Worm (Caenorhabditis elegans) whole organism, L1 larva: ENCODE data around the gene F59A1.13.

Source experiments
- C16A3.4 ChIP-seq: fragments of 150-350 bp; optimal IDR thresholded peaks from 2 replicates; lab custom pipeline; 2014; ENCODE audit warnings: missing biosample characterization, missing genetic modification characterization
- F16B12.6 ChIP-seq: fragments of 150-350 bp; optimal IDR thresholded peaks from 2 replicates; lab custom pipeline; 2014; ENCODE audit warnings: missing biosample characterization, missing genetic modification characterization
- aha-1 ChIP-seq: fragments of 150-350 bp; optimal IDR thresholded peaks from 2 replicates; lab custom pipeline; 2014; ENCODE audit warnings: missing biosample characterization, missing genetic modification characterization
- alr-1 ChIP-seq: fragments of 200-800 bp; sonication (Bioruptor generic); optimal IDR thresholded peaks from 2 replicates; lab custom pipeline; 2018; ENCODE audit warnings: borderline replicate concordance, mild to moderate bottlenecking, missing genetic modification characterization, missing compliant biosample characterization
- ama-1 ChIP-seq: fragments of 150-350 bp; optimal IDR thresholded peaks from 2 replicates; lab custom pipeline; 2014
- ceh-8 ChIP-seq: fragments of 200-800 bp; sonication (Bioruptor generic); optimal IDR thresholded peaks from 2 replicates; lab custom pipeline; 2018; ENCODE audit warnings: mild to moderate bottlenecking, missing genetic modification characterization, moderate library complexity, missing compliant biosample characterization
- ceh-82 ChIP-seq, 3 experiments: fragments of 150-350 bp in 1 of 3; sonication (generic microtip) in 2 of 3; optimal IDR thresholded peaks; 2 replicates each; lab custom pipeline; 2014 to 2017; ENCODE audit warnings: missing biosample characterization in 3 of 3, missing genetic modification characterization in 3 of 3
- ceh-88 ChIP-seq: fragments of 200-800 bp; sonication (Bioruptor generic); IDR thresholded peaks from 2 replicates; pipeline ENCODE4 v1.3.6; 2022; ENCODE audit warnings: missing genetic modification characterization, missing compliant biosample characterization
- ceh-90 ChIP-seq: sonication (generic microtip); optimal IDR thresholded peaks from 2 replicates; lab custom pipeline; 2016; ENCODE audit warnings: missing genetic modification characterization, missing compliant biosample characterization
- dpl-1 ChIP-seq, 3 experiments: fragments of 150-350 bp in 2 of 3; sonication (generic microtip) in 1 of 3; optimal IDR thresholded peaks; 2 replicates each; lab custom pipeline; 2014 to 2017; ENCODE audit warnings: missing biosample characterization in 3 of 3, missing genetic modification characterization in 3 of 3, missing genetic modification reagents in 3 of 3
- dsc-1 ChIP-seq: sonication (generic microtip); optimal IDR thresholded peaks from 2 replicates; lab custom pipeline; 2016; ENCODE audit warnings: mild to moderate bottlenecking, missing genetic modification characterization, missing compliant biosample characterization
- egl-13 ChIP-seq: sonication (generic microtip); optimal IDR thresholded peaks from 2 replicates; lab custom pipeline; 2016; ENCODE audit warnings: missing genotype, missing genetic modification reagents, missing genetic modification characterization, missing compliant biosample characterization
- elt-2 ChIP-seq: sonication (generic microtip); optimal IDR thresholded peaks from 2 replicates; lab custom pipeline; 2016; ENCODE audit warnings: missing genetic modification characterization, mild to moderate bottlenecking, inconsistent platforms, missing compliant biosample characterization, missing genetic modification reagents
- elt-3 ChIP-seq, 6 experiments: fragments of 150-350 bp in 1 of 6; sonication (generic microtip); optimal IDR thresholded peaks; 2 replicates each; lab custom pipeline; 2017 to 2018; ENCODE audit warnings: missing biosample characterization in 6 of 6, missing genetic modification characterization in 6 of 6, inconsistent platforms in 1 of 6
- fkh-10 ChIP-seq: sonication (generic microtip); optimal IDR thresholded peaks from 2 replicates; lab custom pipeline; 2017; ENCODE audit warnings: missing biosample characterization, missing genetic modification reagents, missing genetic modification characterization
- fkh-8 ChIP-seq: sonication (generic microtip); optimal IDR thresholded peaks from 2 replicates; lab custom pipeline; 2016; ENCODE audit warnings: mild to moderate bottlenecking, missing genetic modification characterization, missing compliant biosample characterization
- fos-1 ChIP-seq: fragments of 150-350 bp; optimal IDR thresholded peaks from 2 replicates; lab custom pipeline; 2014; ENCODE audit warnings: missing biosample characterization, missing genetic modification characterization
- grh-1 ChIP-seq: fragments of 200-800 bp; sonication (Bioruptor generic); IDR thresholded peaks from 2 replicates; pipeline ENCODE4 v1.3.6; 2022; ENCODE audit warnings: missing genetic modification reagents, missing genetic modification characterization, missing compliant biosample characterization
- jun-1 ChIP-seq: fragments of 150-350 bp; optimal IDR thresholded peaks from 2 replicates; lab custom pipeline; 2014; ENCODE audit warnings: missing biosample characterization, missing genetic modification reagents, missing genetic modification characterization
- lin-15B ChIP-seq: fragments of 150-350 bp; sonication (generic microtip); optimal IDR thresholded peaks from 3 replicates; lab custom pipeline; 2014; ENCODE audit warnings: missing biosample characterization, missing genetic modification characterization
- nhr-237 ChIP-seq: fragments of 150-350 bp; optimal IDR thresholded peaks from 2 replicates; lab custom pipeline; 2014; ENCODE audit warnings: missing biosample characterization, missing genetic modification characterization
- nhr-28 ChIP-seq: fragments of 150-350 bp; optimal IDR thresholded peaks from 2 replicates; lab custom pipeline; 2014; ENCODE audit warnings: missing biosample characterization, missing genetic modification characterization
- nhr-77 ChIP-seq: fragments of 150-350 bp; optimal IDR thresholded peaks from 2 replicates; lab custom pipeline; 2014; ENCODE audit warnings: missing biosample characterization, missing genetic modification characterization
- nhr-90 ChIP-seq: sonication (generic microtip); optimal IDR thresholded peaks from 2 replicates; lab custom pipeline; 2016; ENCODE audit warnings: mild to moderate bottlenecking, missing genetic modification characterization, missing compliant biosample characterization; ENCODE audit not compliant: poor library complexity
- pag-3 ChIP-seq: sonication (generic microtip); optimal IDR thresholded peaks from 2 replicates; lab custom pipeline; 2017; ENCODE audit warnings: missing genetic modification characterization, mild to moderate bottlenecking, missing compliant biosample characterization, antibody characterized with exemption, borderline replicate concordance; ENCODE audit not compliant: insufficient read depth
- pax-3 ChIP-seq: fragments of 200-800 bp; sonication (Bioruptor generic); optimal IDR thresholded peaks from 2 replicates; lab custom pipeline; 2018; ENCODE audit warnings: mild to moderate bottlenecking, missing genetic modification characterization, moderate library complexity, missing compliant biosample characterization
- pqm-1 ChIP-seq: sonication (generic microtip); optimal IDR thresholded peaks from 3 replicates; lab custom pipeline; 2017; ENCODE audit warnings: missing biosample characterization, missing genetic modification characterization
- rnt-1 ChIP-seq: sonication (generic microtip); optimal IDR thresholded peaks from 2 replicates; lab custom pipeline; 2016; ENCODE audit warnings: mild to moderate bottlenecking, missing genetic modification characterization, moderate library complexity, missing compliant biosample characterization
- skn-1 ChIP-seq: fragments of 150-350 bp; optimal IDR thresholded peaks from 2 replicates; lab custom pipeline; 2014; ENCODE audit warnings: missing biosample characterization, missing genetic modification characterization
- snpc-4 ChIP-seq: fragments of 150-350 bp; optimal IDR thresholded peaks from 2 replicates; lab custom pipeline; 2014; ENCODE audit warnings: missing biosample characterization, missing genetic modification characterization
- sptf-1 ChIP-seq: fragments of 150-350 bp; optimal IDR thresholded peaks from 2 replicates; lab custom pipeline; 2014; ENCODE audit warnings: missing biosample characterization, missing genetic modification characterization
- sup-37 ChIP-seq: fragments of 200-800 bp; sonication (Bioruptor generic); optimal IDR thresholded peaks from 2 replicates; lab custom pipeline; 2018; ENCODE audit warnings: mild to moderate bottlenecking, missing genetic modification characterization, missing compliant biosample characterization
- tbx-2 ChIP-seq: sonication (generic microtip); optimal IDR thresholded peaks from 2 replicates; lab custom pipeline; 2016; ENCODE audit warnings: missing genetic modification characterization, missing compliant biosample characterization
- tlp-1 ChIP-seq: fragments of 150-350 bp; optimal IDR thresholded peaks from 2 replicates; lab custom pipeline; 2014; ENCODE audit warnings: missing biosample characterization, missing genetic modification characterization
- unc-30 ChIP-seq: sonication (generic microtip); optimal IDR thresholded peaks from 2 replicates; lab custom pipeline; 2017; ENCODE audit warnings: missing biosample characterization, missing genetic modification characterization
- unc-62 ChIP-seq: fragments of 150-350 bp; optimal IDR thresholded peaks from 2 replicates; lab custom pipeline; 2014; ENCODE audit warnings: missing biosample characterization, missing genetic modification reagents, missing genetic modification characterization
- unc-86 ChIP-seq: sonication (generic microtip); optimal IDR thresholded peaks from 2 replicates; lab custom pipeline; 2016; ENCODE audit warnings: missing genetic modification characterization, missing compliant biosample characterization
- vab-15 ChIP-seq: sonication (generic microtip); optimal IDR thresholded peaks from 2 replicates; lab custom pipeline; 2017; ENCODE audit warnings: missing genotype, mild to moderate bottlenecking, missing genetic modification characterization, missing compliant biosample characterization
- zag-1 ChIP-seq: fragments of 150-350 bp; optimal IDR thresholded peaks from 2 replicates; lab custom pipeline; 2014; ENCODE audit warnings: missing biosample characterization, missing genetic modification characterization

Gene F59A1.13

ce11 chrV:17718647-17719046 lies 27.8 kb upstream of the F59A1.13 start, which contains the start of gene str-77:
Gene str-77, plus strand, starts transcription at chrV:17718947.
- no peak for TF ChIP-seq tbx-2 (tag; lab: Kevin White, UChicago)
- TF ChIP-seq unc-62 (GFP tag; lab: Kevin White, UChicago) = no peak
- no peak for TF ChIP-seq nhr-237 (tag; lab: Kevin White, UChicago)
- no peak for TF ChIP-seq rnt-1 (tag; lab: Kevin White, UChicago)
- TF ChIP-seq unc-86 (tag; lab: Kevin White, UChicago) = no peak
- no peak for TF ChIP-seq vab-15 (tag; lab: Kevin White, UChicago)
- TF ChIP-seq ama-1 (lab: Kevin White, UChicago) = no peak
- no peak for TF ChIP-seq grh-1 (GFP tag; lab: Robert Waterston, UW)
- TF ChIP-seq unc-30 = no peak
- TF ChIP-seq, all 84 proteins: peak for 0

- TF ChIP-seq fos-1 (tag; lab: Kevin White, UChicago) (no peak), ceh-8 (no peak), fkh-8 (tag; lab: Kevin White, UChicago) (no peak), skn-1 (tag; lab: Kevin White, UChicago) (no peak), pqm-1 (tag; lab: Kevin White, UChicago) (peak; percentile 95), tlp-1 (tag; lab: Kevin White, UChicago) (peak; percentile 40), C16A3.4 (tag; lab: Kevin White, UChicago) (no peak), nhr-90 (no peak), nhr-77 (tag; lab: Kevin White, UChicago) (no peak), alr-1 (no peak), unc-62 (GFP tag; lab: Kevin White, UChicago) (no peak), fkh-10 (GFP tag; lab: Kevin White, UChicago) (no peak), elt-2 (tag; lab: Kevin White, UChicago) (peak; percentile 96), lin-15B (tag; lab: Kevin White, UChicago) (no peak), F16B12.6 (tag; lab: Kevin White, UChicago) (no peak), jun-1 (tag; lab: Kevin White, UChicago) (peak; percentile 49), pax-3 (no peak), ceh-88 (no peak), nhr-28 (no peak), ceh-82 (tag; optimal IDR thresholded peaks at IDR 0.05; lab: Kevin White, UChicago) (no peak), zag-1 (tag; lab: Kevin White, UChicago) (no peak), sptf-1 (tag; lab: Kevin White, UChicago) (no peak), ama-1 (lab: Kevin White, UChicago) (no peak), dsc-1 (no peak), unc-86 (tag; lab: Kevin White, UChicago) (no peak), elt-3 (tag; optimal IDR thresholded peaks at IDR 0.05; lab: Kevin White, UChicago) (peak in 1 of 6 experiments; percentile 63), vab-15 (tag; lab: Kevin White, UChicago) (no peak), dpl-1 (GFP tag; optimal IDR thresholded peaks at IDR 0.05; lab: Kevin White, UChicago) (no peak)
These were observed 23.5 kb upstream of the F59A1.13 start, which contains the start of gene twk-33 for ce11 chrV:17714330-17714729. Gene twk-33, minus strand, starts transcription at chrV:17714377.

DNA sequence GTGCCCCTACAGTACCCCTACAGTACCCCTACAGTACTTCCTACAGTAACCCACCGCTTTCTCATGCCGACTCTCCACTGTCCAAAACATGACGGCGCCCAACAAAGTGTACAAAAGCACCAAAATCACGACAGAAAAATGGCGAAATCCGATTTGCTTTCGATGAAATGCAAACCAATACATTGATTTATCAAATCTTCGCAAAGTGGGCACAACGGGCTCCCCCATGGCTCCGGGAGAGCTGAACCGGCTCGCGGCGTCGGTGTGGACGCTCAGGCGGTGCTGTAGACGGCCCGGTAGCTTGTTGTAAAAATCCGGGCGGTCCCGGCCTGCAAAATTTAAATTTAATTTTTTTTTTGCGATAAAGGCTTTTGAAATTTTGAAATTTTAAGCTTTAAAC lies 21.5 kb upstream of the F59A1.13 start:
- TF ChIP-seq nhr-237 (tag; lab: Kevin White, UChicago) (no peak), F16B12.6 (tag; lab: Kevin White, UChicago) (no peak), sup-37 (GFP tag; lab: Kevin White, UChicago) (no peak), ceh-90 (tag; lab: Kevin White, UChicago) (no peak), pag-3 (tag; lab: Kevin White, UChicago) (no peak), snpc-4 (tag; lab: Kevin White, UChicago) (no peak), egl-13 (tag; lab: Kevin White, UChicago) (no peak), aha-1 (no peak), fkh-10 (GFP tag; lab: Kevin White, UChicago) (no peak), ceh-82 (tag; optimal IDR thresholded peaks at IDR 0.05; lab: Kevin White, UChicago) (no peak), pax-3 (no peak)
